Worm (Caenorhabditis elegans) whole organism, young adult: ENCODE results near the gene Y45F10D.2.
A peak's percentile ranks its signal among the peaks of the same experiment; 100 is the strongest.

Experiments
- B0019.2 ChIP-seq: fragments of 200-800 bp; sonication (Bioruptor generic); conservative IDR thresholded peaks from 2 replicates; pipeline ENCODE4 v1.3.6; 2022; ENCODE audit warnings: missing genetic modification reagents, missing genetic modification characterization, missing compliant biosample characterization
- B0261.1 ChIP-seq: sonication (generic microtip); optimal IDR thresholded peaks from 2 replicates; lab custom pipeline; 2016; ENCODE audit warnings: mild to moderate bottlenecking, missing genetic modification characterization, moderate library complexity, missing compliant biosample characterization
- C06A6.2 ChIP-seq: fragments of 200-800 bp; sonication (Bioruptor generic); conservative IDR thresholded peaks from 2 replicates; pipeline ENCODE4 v1.3.6; 2022; ENCODE audit warnings: missing genetic modification characterization, missing compliant biosample characterization
- D2030.7 ChIP-seq: fragments of 200-800 bp; sonication (Bioruptor generic); IDR thresholded peaks from 2 replicates; pipeline ENCODE4 v1.3.6; 2022; ENCODE audit warnings: missing genetic modification reagents, missing genetic modification characterization, missing compliant biosample characterization
- F22D6.2 ChIP-seq: sonication (generic microtip); optimal IDR thresholded peaks from 2 replicates; lab custom pipeline; 2016; ENCODE audit warnings: mild to moderate bottlenecking, missing genetic modification characterization, missing compliant biosample characterization
- F37B4.10 ChIP-seq: fragments of 200-800 bp; sonication (Bioruptor generic); IDR thresholded peaks from 2 replicates; pipeline ENCODE4 v1.3.6; 2022; ENCODE audit warnings: missing genetic modification characterization, missing compliant biosample characterization
- F39B2.1 ChIP-seq: fragments of 200-800 bp; sonication (Bioruptor generic); IDR thresholded peaks from 2 replicates; pipeline ENCODE4 v1.3.6; 2022; ENCODE audit warnings: missing genetic modification reagents, missing genetic modification characterization, missing compliant biosample characterization
- F49E8.2 ChIP-seq: sonication (generic microtip); optimal IDR thresholded peaks from 3 replicates; lab custom pipeline; 2017; ENCODE audit warnings: missing genetic modification characterization, mild to moderate bottlenecking, missing compliant biosample characterization, antibody characterized with exemption, moderate library complexity; ENCODE audit not compliant: insufficient read depth
- F55B11.4 ChIP-seq: sonication (generic microtip); optimal IDR thresholded peaks from 2 replicates; lab custom pipeline; 2016; ENCODE audit warnings: missing compliant biosample characterization, missing genetic modification characterization, borderline replicate concordance; ENCODE audit not compliant: insufficient read depth
- T07F8.4 ChIP-seq: sonication (generic microtip); optimal IDR thresholded peaks from 2 replicates; lab custom pipeline; 2016; ENCODE audit warnings: mild to moderate bottlenecking, missing genetic modification characterization, moderate library complexity, missing compliant biosample characterization
- T26A5.8 ChIP-seq: sonication (generic microtip); optimal IDR thresholded peaks from 2 replicates; lab custom pipeline; 2016; ENCODE audit warnings: missing genetic modification characterization, missing compliant biosample characterization
- attf-6 ChIP-seq: fragments of 200-800 bp; sonication (Bioruptor generic); IDR thresholded peaks from 2 replicates; pipeline ENCODE4 v1.3.6; 2022; ENCODE audit warnings: missing genetic modification reagents, missing genetic modification characterization, missing compliant biosample characterization
- bed-1 ChIP-seq: fragments of 200-800 bp; sonication (Bioruptor generic); IDR thresholded peaks from 2 replicates; pipeline ENCODE4 v1.3.6; 2022; ENCODE audit warnings: missing genetic modification reagents, missing genetic modification characterization, missing compliant biosample characterization
- bed-2 ChIP-seq: fragments of 200-800 bp; sonication (Bioruptor generic); IDR thresholded peaks from 2 replicates; pipeline ENCODE4 v1.3.6; 2022; ENCODE audit warnings: missing genetic modification reagents, missing genetic modification characterization, missing compliant biosample characterization
- ccch-3 ChIP-seq: fragments of 200-800 bp; sonication (Bioruptor generic); optimal IDR thresholded peaks from 2 replicates; lab custom pipeline; 2018; ENCODE audit warnings: mild to moderate bottlenecking, missing genetic modification characterization, missing compliant biosample characterization
- cebp-1 ChIP-seq, 2 experiments: fragments of 200-800 bp in 1 of 2; sonication (Bioruptor generic) in 1 of 2; sonication (generic microtip) in 1 of 2; IDR thresholded peaks in 1 of 2; optimal IDR thresholded peaks in 1 of 2; 2 replicates each; pipeline versions ENCODE4 v1.3.6 to Lab custom; 2017 to 2022; ENCODE audit warnings: missing compliant biosample characterization in 2 of 2, missing genetic modification characterization in 2 of 2, mild to moderate bottlenecking in 1 of 2, missing genetic modification reagents in 1 of 2, moderate library complexity in 1 of 2
- chd-7 ChIP-seq: sonication (generic microtip); optimal IDR thresholded peaks from 2 replicates; lab custom pipeline; 2016; ENCODE audit warnings: mild to moderate bottlenecking, missing genetic modification characterization, moderate library complexity, missing compliant biosample characterization
- dox-1 ChIP-seq: fragments of 200-800 bp; sonication (Bioruptor generic); IDR thresholded peaks from 2 replicates; pipeline ENCODE4 v1.3.6; 2022; ENCODE audit warnings: missing genetic modification reagents, missing genetic modification characterization, missing compliant biosample characterization
- efl-1 ChIP-seq: fragments of 150-350 bp; optimal IDR thresholded peaks from 2 replicates; lab custom pipeline; 2014; ENCODE audit warnings: missing biosample characterization, missing genetic modification reagents, missing genetic modification characterization
- egrh-3 ChIP-seq: fragments of 200-800 bp; sonication (Bioruptor generic); IDR thresholded peaks from 2 replicates; pipeline ENCODE4 v1.3.6; 2022; ENCODE audit warnings: missing genetic modification reagents, missing genetic modification characterization, missing compliant biosample characterization
- fkh-3 ChIP-seq: sonication (generic microtip); optimal IDR thresholded peaks from 2 replicates; lab custom pipeline; 2016; ENCODE audit warnings: mild to moderate bottlenecking, missing genetic modification characterization, missing compliant biosample characterization
- him-1 ChIP-seq: sonication (generic microtip); optimal IDR thresholded peaks from 2 replicates; lab custom pipeline; 2016; ENCODE audit warnings: missing genotype, missing genetic modification reagents, missing genetic modification characterization, missing compliant biosample characterization
- hlh-12 ChIP-seq: sonication (generic microtip); optimal IDR thresholded peaks from 2 replicates; lab custom pipeline; 2016; ENCODE audit warnings: missing genetic modification characterization, missing compliant biosample characterization
- hrde-1 ChIP-seq: sonication (generic microtip); optimal IDR thresholded peaks from 2 replicates; lab custom pipeline; 2016; ENCODE audit warnings: missing genetic modification characterization, mild to moderate bottlenecking, missing compliant biosample characterization, moderate library complexity, missing genotype, missing genetic modification reagents, borderline replicate concordance
- lir-1 ChIP-seq: fragments of 200-800 bp; sonication (Bioruptor generic); conservative IDR thresholded peaks from 2 replicates; pipeline ENCODE4 v1.3.6; 2022; ENCODE audit warnings: missing genetic modification reagents, missing genetic modification characterization, missing compliant biosample characterization
- lsl-1 ChIP-seq: fragments of 200-800 bp; sonication (Bioruptor generic); optimal IDR thresholded peaks from 2 replicates; lab custom pipeline; 2018; ENCODE audit warnings: mild to moderate bottlenecking, missing genetic modification characterization, moderate library complexity, missing compliant biosample characterization
- lsy-27 ChIP-seq: sonication (generic microtip); optimal IDR thresholded peaks from 2 replicates; lab custom pipeline; 2017; ENCODE audit warnings: missing genetic modification characterization, mild to moderate bottlenecking, missing compliant biosample characterization, antibody characterized with exemption, missing genotype, borderline replicate concordance; ENCODE audit not compliant: insufficient read depth
- mel-28 ChIP-seq: sonication (generic microtip); optimal IDR thresholded peaks from 2 replicates; lab custom pipeline; 2016; ENCODE audit warnings: borderline replicate concordance, mild to moderate bottlenecking, missing genetic modification characterization, missing compliant biosample characterization
- mes-4 ChIP-seq: sonication (generic microtip); optimal IDR thresholded peaks from 2 replicates; lab custom pipeline; 2016; ENCODE audit warnings: missing genotype, missing genetic modification characterization, missing compliant biosample characterization
- nfya-2 ChIP-seq: fragments of 200-800 bp; sonication (Bioruptor generic); IDR thresholded peaks from 2 replicates; pipeline ENCODE4 v1.3.6; 2022; ENCODE audit warnings: missing genetic modification reagents, missing genetic modification characterization, missing compliant biosample characterization
- repo-1 ChIP-seq: sonication (generic microtip); optimal IDR thresholded peaks from 2 replicates; lab custom pipeline; 2017; ENCODE audit warnings: mild to moderate bottlenecking, missing genetic modification characterization, missing compliant biosample characterization
- rpc-1 ChIP-seq, 2 experiments: fragments of 150-350 bp in 1 of 2; sonication (generic microtip) in 1 of 2; optimal IDR thresholded peaks; 2 replicates each; lab custom pipeline; 2014 to 2018; ENCODE audit warnings: missing biosample characterization in 1 of 2, missing genetic modification characterization in 1 of 2, missing genetic modification reagents in 1 of 2, missing genotype in 1 of 2
- sdz-38 ChIP-seq: sonication (generic microtip); optimal IDR thresholded peaks from 2 replicates; lab custom pipeline; 2016; ENCODE audit warnings: missing genotype, missing genetic modification characterization, missing compliant biosample characterization
- tbx-9 ChIP-seq: sonication (generic microtip); optimal IDR thresholded peaks from 2 replicates; lab custom pipeline; 2016; ENCODE audit warnings: borderline replicate concordance, missing genetic modification characterization, inconsistent platforms, missing compliant biosample characterization
- unc-62 ChIP-seq: fragments of 150-350 bp; optimal IDR thresholded peaks from 2 replicates; lab custom pipeline; 2014; ENCODE audit warnings: missing biosample characterization, missing genetic modification reagents, missing genetic modification characterization

Y45F10D.2 gene

DNA sequence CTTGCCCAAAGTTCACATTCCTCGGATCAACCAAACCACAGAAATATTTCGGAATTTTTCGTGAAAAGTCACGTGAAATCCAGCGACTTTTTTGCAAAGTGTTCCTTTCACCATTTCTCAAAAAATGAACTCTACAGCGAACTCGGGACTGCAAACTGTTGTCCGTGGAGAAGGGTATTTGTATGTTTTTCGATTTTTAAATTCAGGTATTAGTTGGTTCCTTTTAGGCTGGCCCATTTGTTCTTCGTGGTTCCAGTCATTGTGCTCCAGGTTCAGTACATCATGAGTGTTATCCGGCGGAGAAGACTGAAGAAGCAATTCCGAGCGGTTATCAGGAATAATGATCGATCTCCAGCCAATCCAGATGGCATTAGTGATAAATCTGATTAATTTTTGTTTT, 2.3 kb upstream of the Y45F10D.2 start:
- TF ChIP-seq attf-6 (GFP tag; lab: Robert Waterston, UW) (0 out of 2 replicates have a peak, but pooled peaks have one; percentile 33), lsl-1 (GFP tag; lab: Kevin White, UChicago) (no peak)
- TF ChIP-seq, all 124 proteins: peak for 1

DNA sequence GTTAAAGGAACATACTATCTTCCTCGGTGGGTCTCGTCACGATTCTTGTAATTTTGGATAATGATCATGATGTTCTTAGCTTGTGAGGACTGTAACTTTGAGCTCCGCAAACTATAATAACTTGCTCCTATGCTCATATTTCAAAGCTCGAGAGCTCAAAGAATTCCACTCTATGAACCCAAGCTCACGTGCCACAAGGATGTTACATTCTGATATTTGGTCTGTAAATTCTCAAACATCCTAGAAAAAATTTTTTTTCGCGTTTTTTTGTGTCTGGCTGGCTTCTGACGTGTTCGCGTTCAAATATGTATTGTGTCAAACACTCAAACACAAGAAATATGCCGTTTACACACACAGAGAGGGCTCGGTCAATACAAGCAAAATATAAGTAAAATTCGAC, 1.6 kb upstream of the Y45F10D.2 start, which contains the start of gene Y45F10D.16:
TSS of gene Y45F10D.16 (plus strand) at position 301 of the 400 bp plus-strand sequence.
- TF ChIP-seq mel-28 (tag; lab: Kevin White, UChicago): no peak
- no peak for TF ChIP-seq fkh-3 (tag; lab: Kevin White, UChicago)
- no peak for TF ChIP-seq B0261.1 (tag; lab: Kevin White, UChicago)
- TF ChIP-seq unc-62: no peak
- no peak for TF ChIP-seq rpc-1 (optimal IDR thresholded peaks at IDR 0.05; lab: Kevin White, UChicago)
- no peak for TF ChIP-seq rpc-1 (tag; optimal IDR thresholded peaks at IDR 0.05; lab: Kevin White, UChicago)
- no peak for TF ChIP-seq efl-1 (GFP tag; lab: Kevin White, UChicago)
- no peak for TF ChIP-seq egrh-3 (GFP tag; lab: Robert Waterston, UW)
- no peak for TF ChIP-seq bed-2
- no peak for TF ChIP-seq chd-7 (tag; lab: Kevin White, UChicago)
- no peak for TF ChIP-seq him-1 (tag; lab: Kevin White, UChicago)
- no peak for TF ChIP-seq F55B11.4
- TF ChIP-seq D2030.7 (GFP tag; lab: Robert Waterston, UW): no peak
- TF ChIP-seq T07F8.4 (tag; lab: Kevin White, UChicago): no peak
- no peak for TF ChIP-seq hrde-1
- no peak for TF ChIP-seq dox-1 (GFP tag; lab: Robert Waterston, UW)
- no peak for TF ChIP-seq B0019.2 (GFP tag; lab: Robert Waterston, UW)
- TF ChIP-seq bed-1 (GFP tag; lab: Robert Waterston, UW): no peak
- TF ChIP-seq lir-1: no peak
- no peak for TF ChIP-seq mes-4
- no peak for TF ChIP-seq F22D6.2 (tag; lab: Kevin White, UChicago)

- TF ChIP-seq tbx-9 (tag; lab: Kevin White, UChicago): no peak
- TF ChIP-seq cebp-1 (GFP tag; IDR thresholded peaks at IDR 0.05; lab: Robert Waterston, UW): no peak
- no peak for TF ChIP-seq cebp-1 (tag; optimal IDR thresholded peaks at IDR 0.05; lab: Kevin White, UChicago)
- TF ChIP-seq hlh-12 (tag; lab: Kevin White, UChicago): no peak
- no peak for TF ChIP-seq F39B2.1 (GFP tag; lab: Robert Waterston, UW)
- TF ChIP-seq repo-1: no peak
- TF ChIP-seq F49E8.2 (tag; lab: Kevin White, UChicago): no peak
- no peak for TF ChIP-seq C06A6.2
- TF ChIP-seq fkh-3 (tag; lab: Kevin White, UChicago): no peak
- no peak for TF ChIP-seq ccch-3 (GFP tag; lab: Kevin White, UChicago)
- TF ChIP-seq nfya-2 (GFP tag; lab: Robert Waterston, UW): no peak
- no peak for TF ChIP-seq unc-62
- TF ChIP-seq sdz-38: no peak
- TF ChIP-seq B0019.2 (GFP tag; lab: Robert Waterston, UW): no peak
- no peak for TF ChIP-seq F37B4.10 (GFP tag; lab: Robert Waterston, UW)
- TF ChIP-seq F22D6.2 (tag; lab: Kevin White, UChicago): no peak
- TF ChIP-seq attf-6 (GFP tag; lab: Robert Waterston, UW): no peak
- TF ChIP-seq lsy-27 (tag; lab: Kevin White, UChicago): no peak
- TF ChIP-seq T26A5.8 (tag; lab: Kevin White, UChicago): no peak
These were observed 9.8 kb downstream of the Y45F10D.2 start for ce11 chrIV:13764708-13765107.
